ENCODE assay signal across 4 worm cellular contexts in genomic region chrV:4862737-4863136, ce11.
TF ChIP-seq lines count a peak whose summit lies in the region.

TSS of gene C37H5.13 (minus strand) at chrV:4862965.

TF ChIP-seq in whole organism, L1 larva, 84 proteins besides CTCF, POLR2A, EP300 and RAD21 (continued from another document and continues in another):
- TF ChIP-seq F16B12.6 (tag; optimal IDR thresholded peaks at IDR 0.05; lab: Kevin White, UChicago), result no peak
- TF ChIP-seq snpc-4 (tag; optimal IDR thresholded peaks at IDR 0.05; lab: Kevin White, UChicago), result no peak
- TF ChIP-seq egl-27 (tag; optimal IDR thresholded peaks at IDR 0.05; lab: Kevin White, UChicago), result no peak
- TF ChIP-seq aha-1 (tag; optimal IDR thresholded peaks at IDR 0.05; lab: Kevin White, UChicago), result no peak
- no peak for TF ChIP-seq lin-39 (tag; optimal IDR thresholded peaks at IDR 0.05; lab: Kevin White, UChicago)
- TF ChIP-seq C34B4.2 (tag; optimal IDR thresholded peaks at IDR 0.05; lab: Kevin White, UChicago), result no peak
- TF ChIP-seq mef-2 (tag; optimal IDR thresholded peaks at IDR 0.05; lab: Kevin White, UChicago), result no peak
- no peak for TF ChIP-seq xbp-1 (tag; optimal IDR thresholded peaks at IDR 0.05; lab: Kevin White, UChicago)
- TF ChIP-seq unc-98 (GFP tag; IDR thresholded peaks at IDR 0.05; lab: Robert Waterston, UW), result no peak
- no peak for TF ChIP-seq grh-1 (GFP tag; IDR thresholded peaks at IDR 0.05; lab: Robert Waterston, UW)
- no peak for TF ChIP-seq fkh-8 (tag; optimal IDR thresholded peaks at IDR 0.05; lab: Kevin White, UChicago)
- TF ChIP-seq ces-1 (GFP tag; optimal IDR thresholded peaks at IDR 0.05; lab: Kevin White, UChicago), result no peak
- TF ChIP-seq sptf-1 (tag; optimal IDR thresholded peaks at IDR 0.05; lab: Kevin White, UChicago), result no peak
- TF ChIP-seq mep-1 (tag; optimal IDR thresholded peaks at IDR 0.05; lab: Kevin White, UChicago), result peak; percentile 21
- peak in 1 of 2 experiments; percentile 32 for TF ChIP-seq lin-35 (GFP tag; optimal IDR thresholded peaks at IDR 0.05; lab: Kevin White, UChicago)
- TF ChIP-seq blmp-1 (tag; optimal IDR thresholded peaks at IDR 0.05; lab: Kevin White, UChicago), result no peak
- no peak for TF ChIP-seq ceh-82 (tag; optimal IDR thresholded peaks at IDR 0.05; lab: Kevin White, UChicago)
- no peak for TF ChIP-seq aly-2 (tag; optimal IDR thresholded peaks at IDR 0.05; lab: Kevin White, UChicago)
- no peak for TF ChIP-seq unc-62 (GFP tag; optimal IDR thresholded peaks at IDR 0.05; lab: Kevin White, UChicago)
- no peak for TF ChIP-seq rnt-1 (tag; optimal IDR thresholded peaks at IDR 0.05; lab: Kevin White, UChicago)
- peak; percentile 31 for TF ChIP-seq snu-23 (GFP tag; optimal IDR thresholded peaks at IDR 0.05; lab: Kevin White, UChicago)
- TF ChIP-seq ceh-88 (GFP tag; IDR thresholded peaks at IDR 0.05; lab: Robert Waterston, UW), result no peak
- TF ChIP-seq nhr-90 (tag; optimal IDR thresholded peaks at IDR 0.05; lab: Kevin White, UChicago; ENCODE audit: poor library complexity), result no peak
- TF ChIP-seq pax-3 (tag; optimal IDR thresholded peaks at IDR 0.05; lab: Kevin White, UChicago), result no peak
- no peak for TF ChIP-seq tlp-1 (tag; optimal IDR thresholded peaks at IDR 0.05; lab: Kevin White, UChicago)
- no peak for TF ChIP-seq efl-1 (optimal IDR thresholded peaks at IDR 0.05; lab: Kevin White, UChicago)
- no peak for TF ChIP-seq efl-1 (GFP tag; optimal IDR thresholded peaks at IDR 0.05 in 1 of 2; lab: Kevin White, UChicago)
- peak; percentile 53 for TF ChIP-seq nhr-20 (tag; optimal IDR thresholded peaks at IDR 0.05; lab: Kevin White, UChicago)
- TF ChIP-seq nhr-19 (GFP tag; conservative IDR thresholded peaks at IDR 0.05; lab: Robert Waterston, UW), result no peak
- peak; percentile 18 for TF ChIP-seq ztf-4 (tag; optimal IDR thresholded peaks at IDR 0.05; lab: Kevin White, UChicago)
- peak; percentile 73 for TF ChIP-seq lin-14 (GFP tag; optimal IDR thresholded peaks at IDR 0.05; lab: Kevin White, UChicago)
- TF ChIP-seq nhr-85 (tag; lab: Kevin White, UChicago), result peak; percentile 50
- TF ChIP-seq unc-130 (tag; optimal IDR thresholded peaks at IDR 0.05; lab: Kevin White, UChicago), result no peak
- TF ChIP-seq ceh-8 (GFP tag; optimal IDR thresholded peaks at IDR 0.05; lab: Kevin White, UChicago), result no peak
- no peak for TF ChIP-seq ets-5 (GFP tag; IDR thresholded peaks at IDR 0.05; lab: Robert Waterston, UW)

TF ChIP-seq in whole organism, L2 larva, 48 proteins besides CTCF, POLR2A, EP300 and RAD21 (continued from another document):
- peak; percentile 65 for TF ChIP-seq F13H6.1 (tag; optimal IDR thresholded peaks at IDR 0.05; lab: Kevin White, UChicago)
- peak; percentile 40 for TF ChIP-seq fos-1 (tag; optimal IDR thresholded peaks at IDR 0.05; lab: Kevin White, UChicago)
- TF ChIP-seq lsy-2 (tag; optimal IDR thresholded peaks at IDR 0.05; lab: Kevin White, UChicago), result peak in 1 of 2 experiments; percentile 49
- peak; percentile 22 for TF ChIP-seq nhr-25 (tag; optimal IDR thresholded peaks at IDR 0.05; lab: Kevin White, UChicago)
TF ChIP-seq in whole organism, L2 larva: peak in this region for 7.

TF ChIP-seq in whole organism, L3 larva, 47 proteins besides CTCF, POLR2A, EP300 and RAD21 (continued from another document):
- TF ChIP-seq zag-1 (tag; optimal IDR thresholded peaks at IDR 0.05; lab: Kevin White, UChicago) (no peak), egl-27 (tag; optimal IDR thresholded peaks at IDR 0.05; lab: Kevin White, UChicago) (no peak), pqm-1 (tag; optimal IDR thresholded peaks at IDR 0.05; lab: Kevin White, UChicago) (peak; percentile 24), lin-15B (tag; optimal IDR thresholded peaks at IDR 0.05; lab: Kevin White, UChicago) (no peak), skn-1 (tag; optimal IDR thresholded peaks at IDR 0.05; lab: Kevin White, UChicago) (peak; percentile 4)

TF ChIP-seq in whole organism, L4 larva, 104 proteins besides CTCF, POLR2A, EP300 and RAD21 (continued from another document):
- TF ChIP-seq nhr-6 (tag; optimal IDR thresholded peaks at IDR 0.05; lab: Kevin White, UChicago) (no peak), hlh-30 (tag; optimal IDR thresholded peaks at IDR 0.05; lab: Kevin White, UChicago; ENCODE audit: insufficient read depth) (peak; percentile 48), F10B5.3 (tag; optimal IDR thresholded peaks at IDR 0.05; lab: Kevin White, UChicago) (no peak), nhr-28 (tag; optimal IDR thresholded peaks at IDR 0.05; lab: Kevin White, UChicago) (peak; percentile 98), mep-1 (tag; optimal IDR thresholded peaks at IDR 0.05; lab: Kevin White, UChicago) (peak; percentile 28), nhr-11 (tag; optimal IDR thresholded peaks at IDR 0.05; lab: Kevin White, UChicago) (peak; percentile 11), ceh-20 (GFP tag; IDR thresholded peaks at IDR 0.05; lab: Robert Waterston, UW) (no peak), ceh-28 (tag; optimal IDR thresholded peaks at IDR 0.05; lab: Kevin White, UChicago) (no peak), lsy-2 (tag; optimal IDR thresholded peaks at IDR 0.05; lab: Kevin White, UChicago) (peak in 1 of 2 experiments; percentile 19), lin-1 (GFP tag; IDR thresholded peaks at IDR 0.05; lab: Robert Waterston, UW) (no peak), lin-13 (GFP tag; optimal IDR thresholded peaks at IDR 0.05; lab: Kevin White, UChicago) (no peak), tra-1 (GFP tag; IDR thresholded peaks at IDR 0.05; lab: Robert Waterston, UW) (no peak), unc-62 (GFP tag; optimal IDR thresholded peaks at IDR 0.05 in 1 of 2; lab: Kevin White, UChicago) (no peak), unc-62 (tag; optimal IDR thresholded peaks at IDR 0.05; lab: Kevin White, UChicago) (no peak), hif-1 (tag; optimal IDR thresholded peaks at IDR 0.05; lab: Kevin White, UChicago) (peak in 1 of 2 experiments; percentile 2), lin-29 (GFP tag; IDR thresholded peaks at IDR 0.05; lab: Robert Waterston, UW) (no peak), nhr-77 (tag; optimal IDR thresholded peaks at IDR 0.05; lab: Kevin White, UChicago) (no peak), nhr-102 (tag; optimal IDR thresholded peaks at IDR 0.05; lab: Kevin White, UChicago) (no peak), mdl-1 (tag; optimal IDR thresholded peaks at IDR 0.05; lab: Kevin White, UChicago) (peak in 1 of 2 experiments; percentile 27), skn-1 (tag; optimal IDR thresholded peaks at IDR 0.05; lab: Kevin White, UChicago) (no peak), snpc-4 (tag; optimal IDR thresholded peaks at IDR 0.05; lab: Kevin White, UChicago) (no peak), nhr-48 (tag; optimal IDR thresholded peaks at IDR 0.05; lab: Kevin White, UChicago) (no peak), vab-7 (GFP tag; IDR thresholded peaks at IDR 0.05; lab: Robert Waterston, UW) (no peak), hlh-11 (tag; optimal IDR thresholded peaks at IDR 0.05; lab: Kevin White, UChicago) (no peak), dve-1 (tag; optimal IDR thresholded peaks at IDR 0.05; lab: Kevin White, UChicago; ENCODE audit: insufficient read depth) (peak; percentile 45), Y5F2A.4 (GFP tag; optimal IDR thresholded peaks at IDR 0.05; lab: Kevin White, UChicago) (no peak), fkh-10 (GFP tag; optimal IDR thresholded peaks at IDR 0.05; lab: Kevin White, UChicago) (no peak), nhr-42 (GFP tag; IDR thresholded peaks at IDR 0.05; lab: Robert Waterston, UW) (no peak), zag-1 (tag; optimal IDR thresholded peaks at IDR 0.05; lab: Kevin White, UChicago) (no peak), mxl-3 (GFP tag; optimal IDR thresholded peaks at IDR 0.05; lab: Kevin White, UChicago) (no peak), T26A8.4 (GFP tag; IDR thresholded peaks at IDR 0.05; lab: Robert Waterston, UW) (no peak), ZK337.2 (GFP tag; IDR thresholded peaks at IDR 0.05; lab: Robert Waterston, UW) (no peak)
TF ChIP-seq in whole organism, L4 larva: peak in this region for 10.
